Fruit fly (Drosophila melanogaster) whole organism, wandering third instar larva: ENCODE data around the gene CG14259.

ENCODE experiments used
- Abd-B ChIP-seq: fragments of >200 bp; optimal IDR thresholded peaks from 2 replicates; lab custom pipeline; 2017; ENCODE audit warnings: missing biosample characterization, missing genetic modification characterization
- CG32264 ChIP-seq: fragments of 200-800 bp; sonication (Bioruptor generic); optimal IDR thresholded peaks from 2 replicates; lab custom pipeline; 2016; ENCODE audit warnings: missing biosample characterization, missing genetic modification characterization
- Hr83 ChIP-seq: fragments of 200-300 bp; sonication (Bioruptor generic); optimal IDR thresholded peaks from 2 replicates; lab custom pipeline; 2016; ENCODE audit warnings: missing biosample characterization, mild to moderate bottlenecking, missing genetic modification characterization, moderate library complexity; ENCODE audit not compliant: poor library complexity, severe bottlenecking
- OdsH ChIP-seq: fragments of 200-800 bp; sonication (Bioruptor generic); optimal IDR thresholded peaks from 2 replicates; lab custom pipeline; 2016; ENCODE audit warnings: missing biosample characterization, mild to moderate bottlenecking, missing genetic modification characterization
- ey ChIP-seq: fragments of 200-800 bp; sonication (Bioruptor generic); optimal IDR thresholded peaks from 2 replicates; lab custom pipeline; 2016; ENCODE audit warnings: missing biosample characterization, missing genetic modification characterization
- fru ChIP-seq: fragments of 200-800 bp; sonication (Bioruptor generic); optimal IDR thresholded peaks from 3 replicates; lab custom pipeline; 2016; ENCODE audit warnings: missing biosample characterization, mild to moderate bottlenecking, missing genetic modification characterization
- h ChIP-seq: fragments of 200-800 bp; sonication (Bioruptor generic); optimal IDR thresholded peaks from 3 replicates; lab custom pipeline; 2016; ENCODE audit warnings: missing biosample characterization, mild to moderate bottlenecking, missing genetic modification characterization
- psq ChIP-seq: fragments of 200-800 bp; sonication (Bioruptor generic); optimal IDR thresholded peaks from 3 replicates; lab custom pipeline; 2017; ENCODE audit warnings: missing biosample characterization, mild to moderate bottlenecking, missing genetic modification characterization, moderate library complexity
- sv ChIP-seq: fragments of 200-800 bp; sonication (Bioruptor generic); optimal IDR thresholded peaks from 3 replicates; lab custom pipeline; 2016; ENCODE audit warnings: missing biosample characterization, missing genetic modification characterization
- usp ChIP-seq: fragments of >200 bp; optimal IDR thresholded peaks from 2 replicates; lab custom pipeline; 2017; ENCODE audit warnings: missing biosample characterization, missing genetic modification characterization

DNA sequence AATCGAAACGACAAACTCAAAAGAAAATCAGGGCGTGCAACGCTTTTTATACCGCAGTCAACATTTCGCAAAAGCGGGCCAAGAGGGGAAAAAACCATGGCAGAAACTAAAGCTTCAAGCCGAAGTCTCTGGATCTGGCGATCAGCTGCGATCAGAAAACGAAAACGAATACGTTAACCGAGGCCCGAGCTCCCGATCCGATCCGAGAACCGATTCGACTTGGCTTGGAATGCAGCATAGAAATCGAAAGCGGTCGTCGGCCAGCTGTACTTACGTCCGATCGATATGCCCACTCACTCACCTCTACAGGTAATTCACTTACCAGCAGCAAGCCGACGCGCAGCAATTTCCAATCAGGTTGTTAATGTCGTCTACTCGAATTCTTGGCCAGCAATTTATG, 3.2 kb upstream of the CG14259 start, which contains the start of gene Cpr97Eb:
- TF ChIP-seq fru (GFP tag; lab: Kevin White, UChicago) (no peak), ey (GFP tag; lab: Kevin White, UChicago) (no peak), psq (GFP tag; lab: Kevin White, UChicago) (no peak), h (GFP tag; lab: Kevin White, UChicago) (no peak), CG32264 (no peak), OdsH (GFP tag; lab: Kevin White, UChicago) (no peak), Hr83 (GFP tag; lab: Kevin White, UChicago) (no peak), sv (GFP tag; lab: Kevin White, UChicago) (no peak), Abd-B (no peak), usp (GFP tag; lab: Kevin White, UChicago) (no peak)
